Worm (Caenorhabditis elegans) whole organism, young adult: ENCODE results near the gene hira-1.
A peak's percentile ranks its signal among the peaks of the same experiment; 100 is the strongest.

Source experiments
- B0019.2 ChIP-seq: fragments of 200-800 bp; sonication (Bioruptor generic); conservative IDR thresholded peaks from 2 replicates; pipeline ENCODE4 v1.3.6; 2022; ENCODE audit warnings: missing genetic modification reagents, missing genetic modification characterization, missing compliant biosample characterization
- B0261.1 ChIP-seq: sonication (generic microtip); optimal IDR thresholded peaks from 2 replicates; lab custom pipeline; 2016; ENCODE audit warnings: mild to moderate bottlenecking, missing genetic modification characterization, moderate library complexity, missing compliant biosample characterization
- B0336.3 ChIP-seq: fragments of 200-800 bp; sonication (Bioruptor generic); IDR thresholded peaks from 2 replicates; pipeline ENCODE4 v1.3.6; 2022; ENCODE audit warnings: missing genetic modification characterization, missing compliant biosample characterization
- C06A6.2 ChIP-seq: fragments of 200-800 bp; sonication (Bioruptor generic); conservative IDR thresholded peaks from 2 replicates; pipeline ENCODE4 v1.3.6; 2022; ENCODE audit warnings: missing genetic modification characterization, missing compliant biosample characterization
- C17E4.6 ChIP-seq: fragments of 200-800 bp; sonication (Bioruptor generic); IDR thresholded peaks from 2 replicates; pipeline ENCODE4 v1.3.6; 2022; ENCODE audit warnings: missing genetic modification reagents, missing genetic modification characterization, missing compliant biosample characterization
- F10E7.11 ChIP-seq: sonication (generic microtip); optimal IDR thresholded peaks from 2 replicates; lab custom pipeline; 2017; ENCODE audit warnings: mild to moderate bottlenecking, missing genetic modification characterization, moderate library complexity, missing compliant biosample characterization
- F23B12.7 ChIP-seq: sonication (generic microtip); optimal IDR thresholded peaks from 2 replicates; lab custom pipeline; 2017; ENCODE audit warnings: missing genetic modification characterization, mild to moderate bottlenecking, missing compliant biosample characterization, antibody characterized with exemption, moderate library complexity; ENCODE audit not compliant: insufficient read depth
- F49E8.2 ChIP-seq: sonication (generic microtip); optimal IDR thresholded peaks from 3 replicates; lab custom pipeline; 2017; ENCODE audit warnings: missing genetic modification characterization, mild to moderate bottlenecking, missing compliant biosample characterization, antibody characterized with exemption, moderate library complexity; ENCODE audit not compliant: insufficient read depth
- F57C9.4 ChIP-seq: sonication (generic microtip); optimal IDR thresholded peaks from 2 replicates; lab custom pipeline; 2017; ENCODE audit warnings: mild to moderate bottlenecking, missing genetic modification characterization, missing compliant biosample characterization
- Y56A3A.18 ChIP-seq: fragments of 200-800 bp; sonication (Bioruptor generic); IDR thresholded peaks from 2 replicates; pipeline ENCODE4 v1.3.6; 2022; ENCODE audit warnings: missing genetic modification reagents, missing genetic modification characterization, missing compliant biosample characterization
- Y79H2A.3 ChIP-seq: fragments of 200-800 bp; sonication (Bioruptor generic); conservative IDR thresholded peaks from 2 replicates; pipeline ENCODE4 v1.3.6; 2022; ENCODE audit warnings: missing genetic modification reagents, missing genetic modification characterization, missing compliant biosample characterization
- Y95B8A.8 ChIP-seq: fragments of 200-800 bp; sonication (Bioruptor generic); IDR thresholded peaks from 2 replicates; pipeline ENCODE4 v1.3.6; 2022; ENCODE audit warnings: missing genetic modification reagents, missing genetic modification characterization, missing compliant biosample characterization
- ZK185.1 ChIP-seq: sonication (generic microtip); optimal IDR thresholded peaks from 2 replicates; lab custom pipeline; 2016; ENCODE audit warnings: mild to moderate bottlenecking, missing genetic modification characterization, missing compliant biosample characterization; ENCODE audit not compliant: poor library complexity, severe bottlenecking
- atf-7 ChIP-seq: sonication (generic microtip); optimal IDR thresholded peaks from 2 replicates; lab custom pipeline; 2017; ENCODE audit warnings: mild to moderate bottlenecking, missing genetic modification characterization, missing compliant biosample characterization
- athp-1 ChIP-seq: sonication (generic microtip); optimal IDR thresholded peaks from 2 replicates; lab custom pipeline; 2017; ENCODE audit warnings: mild to moderate bottlenecking, missing genetic modification characterization, missing compliant biosample characterization
- attf-5 ChIP-seq: fragments of 200-800 bp; sonication (Bioruptor generic); optimal IDR thresholded peaks from 2 replicates; lab custom pipeline; 2018; ENCODE audit warnings: mild to moderate bottlenecking, missing genetic modification characterization, missing compliant biosample characterization
- ceh-100 ChIP-seq: fragments of 200-800 bp; sonication (Bioruptor generic); IDR thresholded peaks from 2 replicates; pipeline ENCODE4 v1.3.6; 2022; ENCODE audit warnings: missing genetic modification reagents, missing genetic modification characterization, missing compliant biosample characterization
- ceh-91 ChIP-seq: fragments of 200-800 bp; sonication (Bioruptor generic); IDR thresholded peaks from 2 replicates; pipeline ENCODE4 v1.3.6; 2022; ENCODE audit warnings: missing genetic modification reagents, missing genetic modification characterization, missing compliant biosample characterization
- die-1 ChIP-seq: sonication (generic microtip); optimal IDR thresholded peaks from 2 replicates; lab custom pipeline; 2016; ENCODE audit warnings: missing genotype, mild to moderate bottlenecking, missing genetic modification characterization, missing compliant biosample characterization
- efl-1 ChIP-seq: fragments of 150-350 bp; optimal IDR thresholded peaks from 2 replicates; lab custom pipeline; 2014; ENCODE audit warnings: missing biosample characterization, missing genetic modification reagents, missing genetic modification characterization
- ets-4 ChIP-seq: fragments of 200-800 bp; sonication (Bioruptor generic); optimal IDR thresholded peaks from 2 replicates; lab custom pipeline; 2018; ENCODE audit warnings: mild to moderate bottlenecking, missing genetic modification characterization, missing compliant biosample characterization
- hlh-12 ChIP-seq: sonication (generic microtip); optimal IDR thresholded peaks from 2 replicates; lab custom pipeline; 2016; ENCODE audit warnings: missing genetic modification characterization, missing compliant biosample characterization
- hlh-26 ChIP-seq: fragments of 200-800 bp; sonication (Bioruptor generic); conservative IDR thresholded peaks from 2 replicates; pipeline ENCODE4 v1.3.6; 2022; ENCODE audit warnings: missing genetic modification reagents, missing genetic modification characterization, missing compliant biosample characterization
- hrde-1 ChIP-seq: sonication (generic microtip); optimal IDR thresholded peaks from 2 replicates; lab custom pipeline; 2016; ENCODE audit warnings: missing genetic modification characterization, mild to moderate bottlenecking, missing compliant biosample characterization, moderate library complexity, missing genotype, missing genetic modification reagents, borderline replicate concordance
- lsl-1 ChIP-seq: fragments of 200-800 bp; sonication (Bioruptor generic); optimal IDR thresholded peaks from 2 replicates; lab custom pipeline; 2018; ENCODE audit warnings: mild to moderate bottlenecking, missing genetic modification characterization, moderate library complexity, missing compliant biosample characterization
- madf-3 ChIP-seq: fragments of 200-800 bp; sonication (Bioruptor generic); IDR thresholded peaks from 2 replicates; pipeline ENCODE4 v1.3.6; 2022; ENCODE audit warnings: missing genetic modification reagents, missing genetic modification characterization, missing compliant biosample characterization
- madf-8 ChIP-seq: fragments of 200-800 bp; sonication (Bioruptor generic); conservative IDR thresholded peaks from 2 replicates; pipeline ENCODE4 v1.3.6; 2022; ENCODE audit warnings: missing genetic modification reagents, missing genetic modification characterization, missing compliant biosample characterization
- mes-4 ChIP-seq: sonication (generic microtip); optimal IDR thresholded peaks from 2 replicates; lab custom pipeline; 2016; ENCODE audit warnings: missing genotype, missing genetic modification characterization, missing compliant biosample characterization
- nhr-179 ChIP-seq: sonication (generic microtip); optimal IDR thresholded peaks from 2 replicates; lab custom pipeline; 2016; ENCODE audit warnings: mild to moderate bottlenecking, missing genetic modification characterization, missing compliant biosample characterization
- nhr-80 ChIP-seq: sonication (generic microtip); optimal IDR thresholded peaks from 2 replicates; lab custom pipeline; 2016; ENCODE audit warnings: missing genetic modification characterization, missing compliant biosample characterization
- nhr-90 ChIP-seq: sonication (generic microtip); optimal IDR thresholded peaks from 2 replicates; lab custom pipeline; 2016; ENCODE audit warnings: missing genotype, mild to moderate bottlenecking, missing genetic modification characterization, missing compliant biosample characterization
- pha-4 ChIP-seq: fragments of 150-350 bp; sonication (generic microtip); optimal IDR thresholded peaks from 2 replicates; lab custom pipeline; 2014; ENCODE audit warnings: missing biosample characterization, missing genetic modification reagents, missing genetic modification characterization
- sea-2 ChIP-seq: fragments of 200-800 bp; sonication (Bioruptor generic); IDR thresholded peaks from 2 replicates; pipeline ENCODE4 v1.3.6; 2022; ENCODE audit warnings: missing genetic modification characterization, missing compliant biosample characterization
- snpc-1.1 ChIP-seq: sonication (generic microtip); optimal IDR thresholded peaks from 2 replicates; lab custom pipeline; 2017; ENCODE audit warnings: missing genetic modification characterization, mild to moderate bottlenecking, missing compliant biosample characterization, antibody characterized with exemption, moderate library complexity, missing genotype, missing genetic modification reagents; ENCODE audit not compliant: insufficient read depth
- snpc-1.3 ChIP-seq: sonication (generic microtip); optimal IDR thresholded peaks from 2 replicates; lab custom pipeline; 2017; ENCODE audit warnings: missing genetic modification characterization, mild to moderate bottlenecking, missing compliant biosample characterization, antibody characterized with exemption, moderate library complexity, missing genotype, missing genetic modification reagents; ENCODE audit not compliant: insufficient read depth
- snpc-4 ChIP-seq, 5 experiments: fragments of 150-350 bp in 1 of 5; sonication (generic microtip) in 4 of 5; optimal IDR thresholded peaks; 2 replicates each; lab custom pipeline; 2014 to 2018; ENCODE audit warnings: missing genetic modification characterization in 5 of 5, missing biosample characterization in 3 of 5, antibody characterized with exemption in 2 of 5, mild to moderate bottlenecking in 2 of 5, missing compliant biosample characterization in 2 of 5, missing genotype in 2 of 5, moderate library complexity in 2 of 5, missing genetic modification reagents in 1 of 5
- sptf-2 ChIP-seq: fragments of 200-800 bp; sonication (Bioruptor generic); optimal IDR thresholded peaks from 2 replicates; lab custom pipeline; 2018; ENCODE audit warnings: mild to moderate bottlenecking, missing genetic modification characterization, missing compliant biosample characterization
- tbx-9 ChIP-seq: sonication (generic microtip); optimal IDR thresholded peaks from 2 replicates; lab custom pipeline; 2016; ENCODE audit warnings: borderline replicate concordance, missing genetic modification characterization, inconsistent platforms, missing compliant biosample characterization
- tlf-1 ChIP-seq: fragments of 200-800 bp; sonication (Bioruptor generic); optimal IDR thresholded peaks from 2 replicates; lab custom pipeline; 2018; ENCODE audit warnings: mild to moderate bottlenecking, missing genetic modification characterization, missing compliant biosample characterization
- unc-130 ChIP-seq: sonication (generic microtip); optimal IDR thresholded peaks from 2 replicates; lab custom pipeline; 2016; ENCODE audit warnings: missing genetic modification reagents, missing genetic modification characterization, missing compliant biosample characterization
- ztf-22 ChIP-seq: fragments of 200-800 bp; sonication (Bioruptor generic); optimal IDR thresholded peaks from 2 replicates; lab custom pipeline; 2018; ENCODE audit warnings: mild to moderate bottlenecking, missing genetic modification characterization, moderate library complexity, missing compliant biosample characterization
- ztf-26 ChIP-seq: sonication (generic microtip); optimal IDR thresholded peaks from 2 replicates; lab custom pipeline; 2017; ENCODE audit warnings: missing genetic modification characterization, missing compliant biosample characterization
- ztf-28 ChIP-seq: fragments of 200-800 bp; sonication (Bioruptor generic); IDR thresholded peaks from 2 replicates; pipeline ENCODE4 v1.3.6; 2022; ENCODE audit warnings: missing genetic modification reagents, missing genetic modification characterization, missing compliant biosample characterization
- ztf-3 ChIP-seq: fragments of 200-800 bp; sonication (Bioruptor generic); optimal IDR thresholded peaks from 2 replicates; lab custom pipeline; 2018; ENCODE audit warnings: mild to moderate bottlenecking, missing genetic modification characterization, missing compliant biosample characterization

hira-1 gene

DNA sequence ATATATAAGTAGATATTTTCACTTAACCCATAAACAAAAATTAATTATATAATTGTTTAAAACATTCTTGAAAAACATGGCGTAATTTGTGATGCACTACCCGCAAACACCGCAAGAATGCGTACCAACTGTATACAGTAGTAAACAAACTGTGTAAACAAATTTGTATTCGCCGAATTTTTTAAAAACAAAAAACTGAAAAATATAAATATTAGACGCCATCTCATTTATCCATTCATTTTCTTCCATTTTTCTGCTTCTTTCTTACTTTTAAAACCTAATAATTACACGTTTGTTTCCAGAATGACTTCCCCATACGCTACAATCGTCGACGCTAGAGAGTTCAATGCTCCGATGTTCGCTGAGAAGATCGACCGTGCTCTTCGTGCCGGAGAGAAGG, 34.4 kb downstream of the hira-1 start, which contains the start of gene nex-1:
TSS of gene nex-1 (plus strand) at position 301 of the 400 bp plus-strand sequence.
- TF ChIP-seq ceh-91 (no peak), lsl-1 (GFP tag; lab: Kevin White, UChicago) (peak; percentile 68), snpc-1.3 (tag; lab: Kevin White, UChicago) (peak; percentile 13), efl-1 (peak; percentile 10)
- TF ChIP-seq, all 124 proteins: peak for 3

DNA sequence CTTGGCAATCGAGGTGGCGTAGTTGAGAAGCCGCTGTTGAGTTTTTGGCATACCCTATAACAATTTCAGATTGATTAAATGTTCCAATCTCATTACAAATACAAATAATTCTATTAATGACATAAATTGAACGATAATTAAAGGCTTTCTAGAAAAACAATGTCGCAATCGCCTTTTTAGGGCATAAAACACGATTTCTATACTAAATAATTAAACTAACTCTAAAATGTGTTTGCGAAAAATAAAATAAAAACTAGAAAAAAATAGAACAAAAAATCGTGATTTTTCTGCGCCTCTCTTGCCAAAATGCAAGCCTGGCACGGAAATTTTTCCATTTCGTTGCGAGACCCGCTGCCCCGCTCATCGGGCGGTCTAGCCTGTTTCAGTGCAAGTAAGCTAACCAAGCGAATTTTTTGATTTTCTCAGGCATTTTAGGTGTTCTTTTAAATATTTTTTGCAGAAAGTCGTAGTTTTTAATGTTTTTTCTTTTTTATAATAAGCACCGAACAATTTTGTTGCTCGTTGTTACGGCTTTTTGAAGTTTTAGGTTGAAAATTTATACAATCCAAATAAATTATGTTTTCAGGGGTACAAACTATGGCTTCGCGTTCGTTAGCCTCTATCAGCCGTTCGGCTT, 37.0 kb downstream of the hira-1 start, which contains the start of the genes C34E10.12, C34E10.10 and atp-2:
TSS of gene C34E10.12 (minus strand) at position 51 of the 637 bp plus-strand sequence.
TSS of gene C34E10.10 (minus strand) at position 54 of the 637 bp plus-strand sequence.
TSS of gene atp-2 (plus strand) at position 587 of the 637 bp plus-strand sequence.
- TF ChIP-seq Y95B8A.8 = no peak
- TF ChIP-seq hlh-12 (tag; lab: Kevin White, UChicago) = no peak
- TF ChIP-seq snpc-1.1 = peak; percentile 48
- no peak for TF ChIP-seq athp-1
- peak; percentile 62 for TF ChIP-seq snpc-1.3 (tag; lab: Kevin White, UChicago)
- TF ChIP-seq madf-8 (GFP tag; lab: Robert Waterston, UW) = no peak
- no peak for TF ChIP-seq nhr-179 (tag; lab: Kevin White, UChicago)
- TF ChIP-seq snpc-4 (GFP tag; optimal IDR thresholded peaks at IDR 0.05; lab: Kevin White, UChicago) = no peak
- peak; percentile 24 to 75 (median 40) for TF ChIP-seq snpc-4 (tag; optimal IDR thresholded peaks at IDR 0.05; lab: Kevin White, UChicago)
- no peak for TF ChIP-seq ztf-22
- no peak for TF ChIP-seq F57C9.4
- no peak for TF ChIP-seq F10E7.11
- no peak for TF ChIP-seq B0261.1 (tag; lab: Kevin White, UChicago)
- peak; percentile 38 for TF ChIP-seq nhr-80
- TF ChIP-seq ztf-28 (GFP tag; lab: Robert Waterston, UW) = no peak
- TF ChIP-seq madf-3 (GFP tag; lab: Robert Waterston, UW) = no peak
- no peak for TF ChIP-seq hrde-1 (tag; lab: Kevin White, UChicago)
- TF ChIP-seq atf-7 (tag; lab: Kevin White, UChicago) = no peak
- peak; percentile 11 for TF ChIP-seq pha-4 (tag; lab: Kevin White, UChicago)
- TF ChIP-seq B0336.3 (GFP tag; lab: Robert Waterston, UW) = no peak
- TF ChIP-seq sptf-2 (GFP tag; lab: Kevin White, UChicago) = no peak
- TF ChIP-seq B0019.2 (GFP tag; lab: Robert Waterston, UW) = no peak
- TF ChIP-seq die-1 (tag; lab: Kevin White, UChicago) = no peak
- peak; percentile 68 for TF ChIP-seq ZK185.1 (tag; lab: Kevin White, UChicago)
- no peak for TF ChIP-seq Y56A3A.18 (GFP tag; lab: Robert Waterston, UW)
- TF ChIP-seq ets-4 (GFP tag; lab: Kevin White, UChicago) = no peak
- TF ChIP-seq mes-4 (tag; lab: Kevin White, UChicago) = no peak
- TF ChIP-seq lsl-1 (GFP tag; lab: Kevin White, UChicago) = peak; percentile 47
- TF ChIP-seq nhr-90 (tag; lab: Kevin White, UChicago) = no peak
- TF ChIP-seq Y79H2A.3 = no peak
- peak; percentile 23 for TF ChIP-seq unc-130
- no peak for TF ChIP-seq ztf-3 (GFP tag; lab: Kevin White, UChicago)
- no peak for TF ChIP-seq tbx-9
- peak; percentile 72 for TF ChIP-seq F49E8.2 (tag; lab: Kevin White, UChicago)
- no peak for TF ChIP-seq sea-2 (GFP tag; lab: Robert Waterston, UW)
- peak; percentile 46; the same call in 1 of the 2 replicates for TF ChIP-seq C06A6.2 (GFP tag; lab: Robert Waterston, UW)
- TF ChIP-seq attf-5 (GFP tag; lab: Kevin White, UChicago) = peak; percentile 82
- TF ChIP-seq F23B12.7 (tag; lab: Kevin White, UChicago) = peak; percentile 87
- peak; percentile 19 for TF ChIP-seq ztf-26 (tag; lab: Kevin White, UChicago)
- TF ChIP-seq ceh-100 (GFP tag; lab: Robert Waterston, UW) = peak; percentile 57; the same call in 1 of the 2 replicates
- TF ChIP-seq C17E4.6 (GFP tag; lab: Robert Waterston, UW) = no peak
- TF ChIP-seq tlf-1 = peak; percentile 13
- no peak for TF ChIP-seq hlh-26 (GFP tag; lab: Robert Waterston, UW)
